Worm (Caenorhabditis elegans): ENCODE measurements around the gene C08F11.10.
"Not testable (repeated sequence)": the region's sequence is repeated elsewhere in the genome, so short reads cannot be mapped to it uniquely, and the experiment has no call there.

DNA sequence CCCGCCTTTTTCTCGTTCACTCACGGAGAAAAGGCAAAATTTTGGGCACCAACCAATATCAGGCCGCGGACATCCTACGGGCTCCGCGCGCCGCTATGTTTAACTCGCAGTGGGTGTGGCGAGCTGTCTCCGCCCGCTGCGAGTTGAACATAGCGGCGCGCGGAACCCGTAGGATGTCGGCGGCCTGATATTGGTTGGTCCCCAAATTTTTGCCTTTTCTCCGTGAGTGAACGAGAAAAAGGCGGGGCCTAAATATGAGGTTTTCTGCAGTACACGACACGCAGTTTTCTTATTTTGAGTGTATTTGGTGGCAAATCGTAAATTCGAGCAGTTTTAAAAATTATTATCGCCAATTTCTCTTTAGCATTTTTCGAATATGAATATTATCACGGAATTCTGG is 9.1 kb upstream of the C08F11.10 start:
- not testable (repeated sequence) for TF ChIP-seq unc-130 (GFP tag; optimal IDR thresholded peaks at IDR 0.05); mes-2 (tag; optimal IDR thresholded peaks at IDR 0.05; ENCODE audit: poor library complexity, severe bottlenecking); pha-4 (GFP tag; IDR thresholded peaks at IDR 0.05); pha-4 (tag; optimal IDR thresholded peaks at IDR 0.05); egl-27 (tag; optimal IDR thresholded peaks at IDR 0.05); hlh-11 (tag; optimal IDR thresholded peaks at IDR 0.05); T20F7.1 (GFP tag; optimal IDR thresholded peaks at IDR 0.05); hlh-30 (tag; optimal IDR thresholded peaks at IDR 0.05; ENCODE audit: insufficient read depth); aly-2 (tag; optimal IDR thresholded peaks at IDR 0.05); ama-1 (optimal IDR thresholded peaks at IDR 0.05); unc-39 (tag; optimal IDR thresholded peaks at IDR 0.05); ceh-32 (tag; optimal IDR thresholded peaks at IDR 0.05; ENCODE audit: poor library complexity); nhr-76 (tag; optimal IDR thresholded peaks at IDR 0.05); spr-3 (GFP tag; optimal IDR thresholded peaks at IDR 0.05); pqm-1 (tag; optimal IDR thresholded peaks at IDR 0.05)

All from whole organism, L4 larva.